Fruit fly (Drosophila melanogaster) whole organism: ENCODE measurements around the gene bcn92.

ENCODE experiments used
- CG8478 ChIP-seq: fragments of >200 bp; optimal IDR thresholded peaks from 2 replicates; lab custom pipeline; 2018; ENCODE audit warnings: inconsistent platforms
- Dll ChIP-seq: fragments of >200 bp; optimal IDR thresholded peaks from 2 replicates; lab custom pipeline; 2017
- EcR ChIP-seq, 2 experiments: fragments of >200 bp; optimal IDR thresholded peaks; 2 replicates each; lab custom pipeline; 2017; ENCODE audit warnings: missing biosample characterization in 2 of 2, missing genetic modification characterization in 2 of 2, missing genetic modification reagents in 2 of 2
- pan ChIP-seq: fragments of >200 bp; optimal IDR thresholded peaks from 2 replicates; lab custom pipeline; 2017
- psq ChIP-seq: fragments of >200 bp; optimal IDR thresholded peaks from 2 replicates; lab custom pipeline; 2017
- usp ChIP-seq: fragments of >200 bp; optimal IDR thresholded peaks from 2 replicates; lab custom pipeline; 2017; ENCODE audit warnings: missing biosample characterization, missing genetic modification characterization, mixed read lengths

DNA sequence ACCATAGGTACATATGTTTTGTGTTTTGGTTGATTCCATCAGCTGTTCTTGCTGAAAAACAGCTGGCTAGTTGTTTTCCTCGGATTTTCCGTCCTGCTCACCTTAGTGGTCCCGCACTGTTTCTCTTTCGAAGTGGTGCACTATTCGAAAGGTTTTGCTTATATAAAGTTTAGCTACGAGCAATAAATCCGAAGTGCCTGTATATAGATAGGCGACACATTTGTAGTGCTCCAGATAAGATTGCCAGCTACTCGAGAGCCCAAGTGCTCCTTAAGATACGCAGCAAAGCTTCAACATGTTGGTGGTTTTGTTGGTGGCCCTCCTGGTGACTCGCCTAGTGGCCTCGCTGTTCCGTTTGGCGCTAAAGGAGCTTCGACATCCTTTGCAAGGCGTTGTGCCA is 29.4 kb upstream of the bcn92 start, which contains the start of gene Cyp4ae1:
- no peak for TF ChIP-seq CG8478 (lab: Kevin White, UChicago)
- TF ChIP-seq pan = no peak
- TF ChIP-seq psq (lab: Kevin White, UChicago) = no peak
- no peak for TF ChIP-seq EcR (GFP tag; optimal IDR thresholded peaks at IDR 0.05; lab: Kevin White, UChicago)
- TF ChIP-seq usp (GFP tag; lab: Kevin White, UChicago) = no peak
- TF ChIP-seq Dll (lab: Kevin White, UChicago) = no peak
